Comparison of ENCODE assay signal across 4 fruit fly cellular contexts in genomic region chr2L:21784790-21785425, dm6.
TF ChIP-seq lines count a peak whose summit lies in the region.

No protein-coding gene starts in this region.

- no peak for TF ChIP-seq CTCF in whole organism, embryonic (GFP tag; optimal IDR thresholded peaks at IDR 0.05; lab: Kevin White, UChicago)

TF ChIP-seq in whole organism, embryonic, 481 proteins besides CTCF, POLR2A, EP300 and RAD21 (continues in another document):
- TF ChIP-seq zfh2 (GFP tag; optimal IDR thresholded peaks at IDR 0.05; lab: Kevin White, UChicago) (no peak), en (GFP tag; optimal IDR thresholded peaks at IDR 0.05; lab: Kevin White, UChicago) (no peak), CG13287 (GFP tag; IDR thresholded peaks at IDR 0.05; lab: Robert Waterston, UW; ENCODE audit: partially characterized antibody) (no peak), unpg (GFP tag; optimal IDR thresholded peaks at IDR 0.05; lab: Kevin White, UChicago) (no peak), CG14050 (GFP tag; IDR thresholded peaks at IDR 0.05; lab: Robert Waterston, UW) (no peak), Mes4 (GFP tag; optimal IDR thresholded peaks at IDR 0.05; lab: Kevin White, UChicago) (no peak), CG6683 (GFP tag; optimal IDR thresholded peaks at IDR 0.05; lab: Kevin White, UChicago) (no peak), pnt (GFP tag; optimal IDR thresholded peaks at IDR 0.05; lab: Kevin White, UChicago) (no peak), peb (GFP tag; IDR thresholded peaks at IDR 0.05; lab: Robert Waterston, UW) (no peak), CG7556 (GFP tag; optimal IDR thresholded peaks at IDR 0.05; lab: Kevin White, UChicago) (peak; percentile 2), kni (GFP tag; optimal IDR thresholded peaks at IDR 0.05; lab: Kevin White, UChicago) (no peak), CG12391 (tag; optimal IDR thresholded peaks at IDR 0.05; lab: Kevin White, UChicago) (peak; percentile 6), lbe (GFP tag; optimal IDR thresholded peaks at IDR 0.05; lab: Kevin White, UChicago) (no peak), Nf-YB (GFP tag; optimal IDR thresholded peaks at IDR 0.05; lab: Kevin White, UChicago) (no peak), NFAT (GFP tag; IDR thresholded peaks at IDR 0.05; lab: Robert Waterston, UW) (no peak), nerfin-2 (GFP tag; IDR thresholded peaks at IDR 0.05; lab: Robert Waterston, UW; ENCODE audit: partially characterized antibody) (no peak), tll (GFP tag; optimal IDR thresholded peaks at IDR 0.05; lab: Kevin White, UChicago) (no peak), hkb (optimal IDR thresholded peaks at IDR 0.05; lab: Kevin White, UChicago) (no peak), hkb (GFP tag; IDR thresholded peaks at IDR 0.05; lab: Robert Waterston, UW) (no peak), p53 (GFP tag; optimal IDR thresholded peaks at IDR 0.05; lab: Kevin White, UChicago) (no peak), CG7271 (tag; optimal IDR thresholded peaks at IDR 0.05; lab: Kevin White, UChicago) (no peak), CG3407 (GFP tag; optimal IDR thresholded peaks at IDR 0.05; lab: Kevin White, UChicago) (no peak), CG13624 (GFP tag; optimal IDR thresholded peaks at IDR 0.05; lab: Kevin White, UChicago) (no peak), CG11696 (GFP tag; IDR thresholded peaks at IDR 0.05; lab: Robert Waterston, UW) (no peak)

TF ChIP-seq in whole organism, prepupa, 60 proteins besides CTCF, POLR2A, EP300 and RAD21:
- TF ChIP-seq eg (GFP tag; IDR thresholded peaks at IDR 0.05; lab: Robert Waterston, UW) (no peak), CG6792 (GFP tag; optimal IDR thresholded peaks at IDR 0.05; lab: Kevin White, UChicago) (no peak), CG11762 (GFP tag; optimal IDR thresholded peaks at IDR 0.05; lab: Kevin White, UChicago; ENCODE audit: insufficient read depth) (no peak), Eip78C (GFP tag; lab: Kevin White, UChicago) (peak; percentile 77), Blimp-1 (GFP tag; optimal IDR thresholded peaks at IDR 0.05; lab: Kevin White, UChicago) (no peak), dsx (GFP tag; optimal IDR thresholded peaks at IDR 0.05; lab: Kevin White, UChicago; ENCODE audit: poor library complexity, severe bottlenecking) (no peak), CG3919 (GFP tag; optimal IDR thresholded peaks at IDR 0.05; lab: Kevin White, UChicago) (peak; percentile 6), fd59A (GFP tag; optimal IDR thresholded peaks at IDR 0.05; lab: Kevin White, UChicago) (peak; percentile 29), CG11902 (GFP tag; optimal IDR thresholded peaks at IDR 0.05; lab: Kevin White, UChicago) (no peak), pdm3 (GFP tag; optimal IDR thresholded peaks at IDR 0.05; lab: Kevin White, UChicago) (no peak), CG9139 (GFP tag; optimal IDR thresholded peaks at IDR 0.05; lab: Kevin White, UChicago) (no peak), ss (GFP tag; optimal IDR thresholded peaks at IDR 0.05; lab: Kevin White, UChicago) (peak in 1 of 2 experiments; percentile 4), CG32006 (GFP tag; optimal IDR thresholded peaks at IDR 0.05; lab: Kevin White, UChicago) (no peak), CG10631 (GFP tag; optimal IDR thresholded peaks at IDR 0.05; lab: Kevin White, UChicago) (peak; percentile 5), CG6808 (GFP tag; optimal IDR thresholded peaks at IDR 0.05; lab: Kevin White, UChicago) (peak; percentile 6), dac (GFP tag; optimal IDR thresholded peaks at IDR 0.05; lab: Kevin White, UChicago) (no peak), CG10669 (GFP tag; optimal IDR thresholded peaks at IDR 0.05; lab: Kevin White, UChicago) (no peak), svp (GFP tag; lab: Kevin White, UChicago) (peak; percentile 57), CG7368 (GFP tag; optimal IDR thresholded peaks at IDR 0.05; lab: Kevin White, UChicago) (no peak)

TF ChIP-seq in whole organism, pupa, 21 proteins besides CTCF, POLR2A, EP300 and RAD21:
- TF ChIP-seq CG13204 (GFP tag; optimal IDR thresholded peaks at IDR 0.05; lab: Kevin White, UChicago) (no peak), CG14655 (GFP tag; optimal IDR thresholded peaks at IDR 0.05; lab: Kevin White, UChicago) (no peak), CG8159 (tag; optimal IDR thresholded peaks at IDR 0.05; lab: Kevin White, UChicago) (peak; percentile 22), EcR (GFP tag; optimal IDR thresholded peaks at IDR 0.05; lab: Kevin White, UChicago) (no peak), CG9948 (tag; optimal IDR thresholded peaks at IDR 0.05; lab: Kevin White, UChicago) (peak; percentile 11), Snoo (tag; optimal IDR thresholded peaks at IDR 0.05; lab: Kevin White, UChicago) (no peak), D1 (tag; optimal IDR thresholded peaks at IDR 0.05; lab: Kevin White, UChicago) (no peak)

TF ChIP-seq in whole organism, wandering third instar larva, 38 proteins besides CTCF, POLR2A, EP300 and RAD21:
- TF ChIP-seq CG9705 (GFP tag; optimal IDR thresholded peaks at IDR 0.05; lab: Kevin White, UChicago), result no peak
- peak; percentile 17 for TF ChIP-seq tai (GFP tag; optimal IDR thresholded peaks at IDR 0.05; lab: Kevin White, UChicago)
